Fruit fly (Drosophila melanogaster) whole organism, embryonic: Measurements from ENCODE around the gene Fam92.

Experiments used
- Bgb ChIP-seq: fragments of 200-800 bp; sonication (Bioruptor generic); IDR thresholded peaks from 2 replicates; pipeline ENCODE4 v1.3.6; 2022; ENCODE audit warnings: missing biosample characterization, missing genetic modification characterization; ENCODE audit not compliant: partially characterized antibody
- C15 ChIP-seq: fragments of 200-800 bp; sonication (Bioruptor generic); IDR thresholded peaks from 3 replicates; pipeline ENCODE4 v1.3.6; 2022; ENCODE audit warnings: missing biosample characterization, missing genetic modification characterization
- CG10274 ChIP-seq: fragments of 200-800 bp; sonication (Bioruptor generic); optimal IDR thresholded peaks from 3 replicates; lab custom pipeline; 2017; ENCODE audit warnings: missing biosample characterization, mild to moderate bottlenecking, missing genetic modification characterization
- CG10431 ChIP-seq: fragments of 200-800 bp; sonication (Bioruptor generic); optimal IDR thresholded peaks from 3 replicates; lab custom pipeline; 2018; ENCODE audit warnings: missing biosample characterization, mild to moderate bottlenecking, missing genetic modification characterization
- CG10565 ChIP-seq: fragments of 200-800 bp; sonication (Bioruptor generic); optimal IDR thresholded peaks from 3 replicates; lab custom pipeline; 2016; ENCODE audit warnings: missing biosample characterization, mild to moderate bottlenecking, missing genetic modification characterization
- CG10979 ChIP-seq: fragments of 200-800 bp; sonication (Bioruptor generic); optimal IDR thresholded peaks from 2 replicates; lab custom pipeline; 2018; ENCODE audit warnings: missing biosample characterization, mild to moderate bottlenecking, missing genetic modification characterization, moderate library complexity
- CG11085 ChIP-seq: fragments of 200-800 bp; sonication (Bioruptor generic); IDR thresholded peaks from 2 replicates; pipeline ENCODE4 v1.3.6; 2022; ENCODE audit warnings: missing biosample characterization, missing genetic modification characterization
- CG11398 ChIP-seq: fragments of 200-800 bp; sonication (Bioruptor generic); optimal IDR thresholded peaks from 2 replicates; lab custom pipeline; 2016; ENCODE audit warnings: missing biosample characterization, missing genetic modification characterization
- CG12659 ChIP-seq: fragments of 200-800 bp; sonication (Bioruptor generic); optimal IDR thresholded peaks from 3 replicates; lab custom pipeline; 2017; ENCODE audit warnings: mild to moderate bottlenecking, missing biosample characterization, missing genetic modification reagents, missing genetic modification characterization
- CG13624 ChIP-seq: fragments of 200-800 bp; sonication (Bioruptor generic); optimal IDR thresholded peaks from 2 replicates; lab custom pipeline; 2016; ENCODE audit warnings: missing biosample characterization, missing genetic modification characterization
- CG15269 ChIP-seq: fragments of 200-800 bp; sonication (Bioruptor generic); optimal IDR thresholded peaks from 2 replicates; lab custom pipeline; 2018; ENCODE audit warnings: missing biosample characterization, mild to moderate bottlenecking, missing genetic modification characterization, moderate library complexity
- CG17186 ChIP-seq: fragments of 200-800 bp; sonication (Bioruptor generic); optimal IDR thresholded peaks from 3 replicates; lab custom pipeline; 2017; ENCODE audit warnings: missing biosample characterization, missing genetic modification reagents, missing genetic modification characterization
- CG18599 ChIP-seq: fragments of 200-800 bp; sonication (Bioruptor generic); optimal IDR thresholded peaks from 3 replicates; lab custom pipeline; 2017; ENCODE audit warnings: missing biosample characterization, missing genetic modification characterization, mild to moderate bottlenecking, moderate library complexity, missing genetic modification reagents
- CG2120 ChIP-seq: fragments of 200-800 bp; sonication (Bioruptor generic); optimal IDR thresholded peaks from 3 replicates; lab custom pipeline; 2016; ENCODE audit warnings: missing biosample characterization, missing genetic modification characterization
- CG30403 ChIP-seq: fragments of 200-800 bp; sonication (Bioruptor generic); optimal IDR thresholded peaks from 3 replicates; lab custom pipeline; 2016; ENCODE audit warnings: missing biosample characterization, missing genetic modification characterization
- CG3163 ChIP-seq: fragments of 200-800 bp; sonication (Bioruptor generic); optimal IDR thresholded peaks from 3 replicates; lab custom pipeline; 2016; ENCODE audit warnings: missing biosample characterization, missing genetic modification characterization
- CG32767 ChIP-seq: fragments of 200-800 bp; sonication (Bioruptor generic); IDR thresholded peaks from 2 replicates; pipeline ENCODE4 v1.3.6; 2022; ENCODE audit warnings: missing biosample characterization, missing genetic modification characterization
- CG32772 ChIP-seq: fragments of 200-800 bp; sonication (Bioruptor generic); IDR thresholded peaks from 2 replicates; pipeline ENCODE4 v1.3.6; 2022; ENCODE audit warnings: missing biosample characterization, missing genetic modification characterization
- CG33557 ChIP-seq: fragments of 200-800 bp; sonication (Bioruptor generic); optimal IDR thresholded peaks from 2 replicates; lab custom pipeline; 2019; ENCODE audit warnings: missing biosample characterization, mild to moderate bottlenecking, missing genetic modification characterization, moderate library complexity
- CG3407 ChIP-seq: fragments of 200-800 bp; sonication (Bioruptor generic); optimal IDR thresholded peaks from 2 replicates; lab custom pipeline; 2018; ENCODE audit warnings: missing biosample characterization, mild to moderate bottlenecking, missing genetic modification characterization
- CG4854 ChIP-seq: fragments of 200-800 bp; sonication (Bioruptor generic); optimal IDR thresholded peaks from 2 replicates; lab custom pipeline; 2016; ENCODE audit warnings: missing biosample characterization, missing genetic modification characterization, inconsistent platforms
- CG5180 ChIP-seq: fragments of 200-800 bp; sonication (Bioruptor generic); optimal IDR thresholded peaks from 3 replicates; lab custom pipeline; 2017; ENCODE audit warnings: missing biosample characterization, missing genetic modification characterization, mild to moderate bottlenecking, moderate library complexity, missing genetic modification reagents
- CG6765 ChIP-seq: fragments of 200-800 bp; sonication (Bioruptor generic); optimal IDR thresholded peaks from 3 replicates; lab custom pipeline; 2017; ENCODE audit warnings: missing biosample characterization, mild to moderate bottlenecking, missing genetic modification characterization
- CG7357 ChIP-seq: fragments of 200-800 bp; sonication (Bioruptor generic); IDR thresholded peaks from 3 replicates; pipeline ENCODE4 v1.3.6; 2022; ENCODE audit warnings: missing biosample characterization, missing genetic modification characterization
- CG9437 ChIP-seq: fragments of 200-800 bp; sonication (Bioruptor generic); optimal IDR thresholded peaks from 2 replicates; lab custom pipeline; 2018; ENCODE audit warnings: missing biosample characterization, mild to moderate bottlenecking, missing genetic modification characterization
- Camta ChIP-seq: fragments of 200-800 bp; sonication (Bioruptor generic); optimal IDR thresholded peaks from 2 replicates; lab custom pipeline; 2016; ENCODE audit warnings: missing biosample characterization, missing genetic modification characterization
- ERR ChIP-seq: fragments of 200-800 bp; sonication (Bioruptor generic); optimal IDR thresholded peaks from 2 replicates; lab custom pipeline; 2016; ENCODE audit warnings: missing biosample characterization, missing genetic modification characterization
- HLH4C ChIP-seq: fragments of 200-800 bp; sonication (Bioruptor generic); IDR thresholded peaks from 3 replicates; pipeline ENCODE4 v1.3.6; 2022; ENCODE audit warnings: missing biosample characterization, missing genetic modification characterization; ENCODE audit not compliant: partially characterized antibody
- Lpt ChIP-seq: fragments of >200 bp; optimal IDR thresholded peaks from 2 replicates; lab custom pipeline; 2018; ENCODE audit warnings: missing biosample characterization, missing genetic modification characterization
- Optix ChIP-seq: fragments of 200-800 bp; sonication (Bioruptor generic); IDR thresholded peaks from 3 replicates; pipeline ENCODE4 v1.3.6; 2022; ENCODE audit warnings: missing biosample characterization, missing genetic modification characterization
- Scr ChIP-seq: fragments of 200-800 bp; sonication (Bioruptor generic); IDR thresholded peaks from 2 replicates; pipeline ENCODE4 v1.3.6; 2022; ENCODE audit warnings: missing biosample characterization, missing genetic modification characterization; ENCODE audit not compliant: partially characterized antibody
- Side ChIP-seq: fragments of 200-800 bp; sonication (Bioruptor generic); optimal IDR thresholded peaks from 2 replicates; lab custom pipeline; 2016; ENCODE audit warnings: missing biosample characterization, missing genetic modification characterization
- ap ChIP-seq: fragments of 200-800 bp; sonication (Bioruptor generic); IDR thresholded peaks from 2 replicates; pipeline ENCODE4 v1.3.6; 2022; ENCODE audit warnings: missing biosample characterization, missing genetic modification characterization
- ato ChIP-seq: fragments of 200-800 bp; sonication (Bioruptor generic); IDR thresholded peaks from 2 replicates; pipeline ENCODE4 v1.3.6; 2022; ENCODE audit warnings: missing biosample characterization, missing genetic modification characterization; ENCODE audit not compliant: partially characterized antibody
- cad ChIP-seq: fragments of >200 bp; optimal IDR thresholded peaks from 2 replicates; lab custom pipeline; 2017; ENCODE audit warnings: missing biosample characterization, missing genetic modification characterization
- ci ChIP-seq: fragments of 200-800 bp; sonication (Bioruptor generic); IDR thresholded peaks from 3 replicates; pipeline ENCODE4 v1.3.6; 2022; ENCODE audit warnings: missing biosample characterization, missing genetic modification characterization
- crp ChIP-seq, 2 experiments: fragments of 200-800 bp; sonication (Bioruptor generic); optimal IDR thresholded peaks; 2 replicates in 1 of 2; 3 replicates in 1 of 2; lab custom pipeline; 2017; ENCODE audit warnings: missing biosample characterization in 2 of 2, missing genetic modification characterization in 2 of 2, mild to moderate bottlenecking in 1 of 2, moderate library complexity in 1 of 2
- eve ChIP-seq, 2 experiments: fragments of >200 bp; optimal IDR thresholded peaks; 2 replicates each; lab custom pipeline; 2017; ENCODE audit warnings: missing biosample characterization in 2 of 2, missing genetic modification characterization in 2 of 2
- exex ChIP-seq: fragments of 200-800 bp; sonication (Bioruptor generic); optimal IDR thresholded peaks from 4 replicates; lab custom pipeline; 2018; ENCODE audit warnings: missing biosample characterization, mild to moderate bottlenecking, missing genetic modification characterization, moderate library complexity
- fd102C ChIP-seq: fragments of 200-800 bp; sonication (Bioruptor generic); optimal IDR thresholded peaks from 2 replicates; lab custom pipeline; 2018; ENCODE audit warnings: missing biosample characterization, mild to moderate bottlenecking, missing genetic modification characterization, moderate library complexity
- gcm2 ChIP-seq: fragments of 200-800 bp; sonication (Bioruptor generic); optimal IDR thresholded peaks from 2 replicates; lab custom pipeline; 2016; ENCODE audit warnings: missing biosample characterization, missing genetic modification characterization
- gsb ChIP-seq: fragments of 200-800 bp; sonication (Bioruptor generic); IDR thresholded peaks from 2 replicates; pipeline ENCODE4 v1.3.6; 2022; ENCODE audit warnings: missing biosample characterization, missing genetic modification characterization
- otp ChIP-seq: fragments of 200-800 bp; sonication (Bioruptor generic); IDR thresholded peaks from 3 replicates; pipeline ENCODE4, ENCODE4 v1.3.6; 2022; ENCODE audit warnings: missing biosample characterization, missing genetic modification characterization
- prd ChIP-seq, 3 experiments: fragments of >200 bp in 2 of 3; fragments of 200-800 bp in 1 of 3; sonication (Bioruptor generic) in 1 of 3; optimal IDR thresholded peaks in 2 of 3; IDR thresholded peaks in 1 of 3; 2 replicates in 2 of 3; 3 replicates in 1 of 3; pipeline versions ENCODE4 v1.3.6 to Lab custom; 2017 to 2022; ENCODE audit warnings: missing biosample characterization in 1 of 3, missing genetic modification characterization in 1 of 3
- run ChIP-seq: fragments of 200-800 bp; sonication (Bioruptor generic); optimal IDR thresholded peaks from 3 replicates; lab custom pipeline; 2018; ENCODE audit warnings: missing biosample characterization, mild to moderate bottlenecking, missing genetic modification characterization
- seq ChIP-seq: fragments of 200-800 bp; sonication (Bioruptor generic); IDR thresholded peaks from 2 replicates; pipeline ENCODE4 v1.3.6; 2022; ENCODE audit warnings: missing biosample characterization, missing genetic modification characterization
- sqz ChIP-seq: fragments of 200-800 bp; sonication (Bioruptor generic); optimal IDR thresholded peaks from 3 replicates; lab custom pipeline; 2018; ENCODE audit warnings: missing biosample characterization, mild to moderate bottlenecking, missing genetic modification characterization
- trh ChIP-seq: fragments of 200-800 bp; sonication (Bioruptor generic); optimal IDR thresholded peaks from 2 replicates; lab custom pipeline; 2016; ENCODE audit warnings: missing biosample characterization, missing genetic modification characterization
- zfh1 ChIP-seq: fragments of 200-800 bp; sonication (Bioruptor generic); IDR thresholded peaks from 3 replicates; pipeline ENCODE4 v1.3.6; 2022; ENCODE audit warnings: missing biosample characterization, missing genetic modification characterization

The Fam92 gene

DNA sequence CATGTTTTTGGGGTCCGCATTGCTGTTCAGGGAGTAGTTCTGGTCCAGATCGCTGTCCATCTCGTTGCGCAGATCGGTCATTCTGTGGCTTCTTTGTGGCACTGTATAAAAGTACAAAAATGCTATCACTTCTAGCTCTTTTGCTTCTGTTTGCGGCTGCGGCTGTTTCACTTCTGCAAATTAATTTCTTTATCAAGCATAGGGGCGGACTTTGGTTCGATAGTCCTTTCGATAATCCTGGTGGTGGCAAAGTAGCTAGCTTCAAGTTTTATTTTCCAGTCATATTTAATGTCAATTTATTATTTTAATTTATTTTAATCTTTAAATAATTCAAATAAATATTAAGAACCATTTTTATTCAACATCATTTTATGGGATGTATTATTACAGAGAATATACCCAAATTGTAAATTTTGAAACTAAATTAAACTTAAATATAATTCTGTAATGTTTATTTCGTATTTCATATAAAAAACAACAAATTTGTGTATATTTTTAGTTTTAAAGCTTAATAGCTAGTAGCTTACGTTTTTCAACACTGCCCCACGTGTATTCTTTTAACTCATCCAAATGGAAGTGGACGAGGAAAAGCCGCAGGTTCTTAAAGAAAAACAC lies 2.9 kb downstream of the Fam92 start, which contains the start of the genes CG5446 and Trm1 (continued):
- TF ChIP-seq run (tag; lab: Kevin White, UChicago): peak; percentile 45
- no peak for TF ChIP-seq Lpt (GFP tag; lab: Kevin White, UChicago)
- peak; percentile 12 for TF ChIP-seq sqz (GFP tag; lab: Kevin White, UChicago)
- peak; percentile 86 for TF ChIP-seq CG12659
- TF ChIP-seq Side (GFP tag; lab: Kevin White, UChicago): no peak
- TF ChIP-seq gcm2 (GFP tag; lab: Kevin White, UChicago): no peak
- no peak for TF ChIP-seq CG3163 (GFP tag; lab: Kevin White, UChicago)
- TF ChIP-seq CG3407 (GFP tag; lab: Kevin White, UChicago): peak; percentile 40
- peak; percentile 84 for TF ChIP-seq CG9437 (GFP tag; lab: Kevin White, UChicago)
- peak; percentile 46; the same call in 1 of the 2 replicates for TF ChIP-seq CG32772
- TF ChIP-seq CG10979 (tag; lab: Kevin White, UChicago): peak; percentile 78
- no peak for TF ChIP-seq ERR
- no peak for TF ChIP-seq CG11398
- no peak for TF ChIP-seq CG7357 (GFP tag; lab: Robert Waterston, UW)
- TF ChIP-seq CG30403: peak; percentile 76
- 0 out of 3 replicates have a peak, but pooled peaks have one; percentile 21 for TF ChIP-seq ci
- no peak for TF ChIP-seq HLH4C (GFP tag; lab: Robert Waterston, UW)
- no peak for TF ChIP-seq CG17186 (GFP tag; lab: Kevin White, UChicago)
- no peak for TF ChIP-seq eve (GFP tag; optimal IDR thresholded peaks at IDR 0.05; lab: Kevin White, UChicago)
- TF ChIP-seq crp (GFP tag; optimal IDR thresholded peaks at IDR 0.05; lab: Kevin White, UChicago): no peak
- no peak for TF ChIP-seq CG11085 (GFP tag; lab: Robert Waterston, UW)
- peak; percentile 30 for TF ChIP-seq CG13624 (GFP tag; lab: Kevin White, UChicago)
- no peak for TF ChIP-seq seq (GFP tag; lab: Robert Waterston, UW)
- no peak for TF ChIP-seq CG10565 (GFP tag; lab: Kevin White, UChicago)
- peak; percentile 20 for TF ChIP-seq CG5180 (GFP tag; lab: Kevin White, UChicago)
- TF ChIP-seq CG4854 (GFP tag; lab: Kevin White, UChicago): no peak
- TF ChIP-seq Bgb (GFP tag; lab: Robert Waterston, UW): peak; percentile 32; the same call in 1 of the 2 replicates
- TF ChIP-seq Scr (GFP tag; lab: Robert Waterston, UW): peak; percentile 24; the same call in 1 of the 2 replicates
- peak; percentile 53 for TF ChIP-seq CG2120 (GFP tag; lab: Kevin White, UChicago)
- TF ChIP-seq CG32767 (GFP tag; lab: Robert Waterston, UW): peak; percentile 35; the same call in 1 of the 2 replicates
- TF ChIP-seq fd102C: no peak
- peak; percentile 17; the same call in 1 of the 3 replicates for TF ChIP-seq zfh1
- peak; percentile 59 for TF ChIP-seq exex (tag; lab: Kevin White, UChicago)
- TF ChIP-seq prd (optimal IDR thresholded peaks at IDR 0.05; lab: Kevin White, UChicago): no peak
- peak; percentile 51; the same call in 1 of the 3 replicates for TF ChIP-seq prd (GFP tag; IDR thresholded peaks at IDR 0.05; lab: Robert Waterston, UW)
- no peak for TF ChIP-seq Camta (GFP tag; lab: Kevin White, UChicago)
- no peak for TF ChIP-seq otp
- TF ChIP-seq CG33557 (GFP tag; lab: Kevin White, UChicago): peak; percentile 67
- no peak for TF ChIP-seq Optix (GFP tag; lab: Robert Waterston, UW)
- no peak for TF ChIP-seq ato (GFP tag; lab: Robert Waterston, UW)
- TF ChIP-seq C15 (GFP tag; lab: Robert Waterston, UW): no peak
- no peak for TF ChIP-seq ap (GFP tag; lab: Robert Waterston, UW)
- TF ChIP-seq CG18599 (GFP tag; lab: Kevin White, UChicago): peak; percentile 83
- TF ChIP-seq CG10431 (GFP tag; lab: Kevin White, UChicago): peak; percentile 40
- TF ChIP-seq cad: no peak
- TF ChIP-seq CG6765 (GFP tag; lab: Kevin White, UChicago): peak; percentile 40
- TF ChIP-seq CG10274 (GFP tag; lab: Kevin White, UChicago): no peak
- peak; percentile 77 for TF ChIP-seq CG15269 (tag; lab: Kevin White, UChicago)
- peak; percentile 12 for TF ChIP-seq trh
- no peak for TF ChIP-seq gsb
